Worm (Caenorhabditis elegans): ENCODE results near the gene C15B12.2.

Gene C15B12.2

DNA sequence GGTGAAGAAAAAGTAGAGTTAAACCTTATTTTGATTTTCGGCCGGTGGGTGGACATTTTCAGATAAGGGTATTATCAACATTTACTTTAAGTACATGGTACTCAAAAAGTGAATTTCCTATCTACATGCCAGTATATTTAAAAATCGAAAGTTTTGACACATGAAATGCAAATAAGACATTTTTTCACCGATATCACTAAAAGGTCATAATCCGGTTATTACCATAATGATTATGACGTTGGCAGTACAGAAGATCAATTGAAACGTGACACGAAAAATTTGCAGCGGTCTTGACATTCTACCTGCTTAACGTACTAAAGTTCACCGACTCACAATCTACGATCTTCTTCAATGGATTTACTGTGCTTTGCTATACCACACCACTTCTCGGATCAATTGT lies 5.2 kb upstream of the C15B12.2 start:
- TF ChIP-seq fos-1 (tag; optimal IDR thresholded peaks at IDR 0.05): no peak
- TF ChIP-seq R02D3.7 (tag; optimal IDR thresholded peaks at IDR 0.05): no peak
- peak; percentile 9 for TF ChIP-seq sma-9 (GFP tag; optimal IDR thresholded peaks at IDR 0.05)
- TF ChIP-seq sma-9 (tag; optimal IDR thresholded peaks at IDR 0.05): no peak
- TF ChIP-seq lin-39 (tag; optimal IDR thresholded peaks at IDR 0.05): no peak
- TF ChIP-seq aly-2 (tag; optimal IDR thresholded peaks at IDR 0.05): no peak
- no peak for TF ChIP-seq nhr-23 (tag; optimal IDR thresholded peaks at IDR 0.05)
- peak; percentile 17 for TF ChIP-seq gmeb-1 (tag; optimal IDR thresholded peaks at IDR 0.05)

DNA sequence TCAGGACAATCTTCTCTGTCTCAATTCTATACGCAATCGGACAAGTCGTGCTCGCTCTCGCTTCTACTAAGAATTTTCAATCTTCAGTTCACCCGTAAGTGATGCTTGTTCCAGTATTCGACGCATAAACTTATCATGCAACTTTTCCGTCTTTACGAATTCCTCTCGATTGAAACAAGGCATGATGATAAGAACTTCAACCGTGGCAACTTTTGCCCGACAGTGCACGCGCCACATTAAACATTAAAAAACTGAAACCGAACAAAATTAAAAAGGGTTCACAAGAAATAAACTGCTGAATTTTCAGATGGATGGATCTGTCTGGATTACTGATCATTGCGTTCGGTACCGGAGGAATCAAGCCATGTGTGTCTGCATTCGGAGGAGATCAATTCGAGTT lies 4.7 kb upstream of the C15B12.2 start:
- TF ChIP-seq nhr-237 (tag; optimal IDR thresholded peaks at IDR 0.05): no peak
- TF ChIP-seq fos-1 (tag; optimal IDR thresholded peaks at IDR 0.05): peak; percentile 29

DNA sequence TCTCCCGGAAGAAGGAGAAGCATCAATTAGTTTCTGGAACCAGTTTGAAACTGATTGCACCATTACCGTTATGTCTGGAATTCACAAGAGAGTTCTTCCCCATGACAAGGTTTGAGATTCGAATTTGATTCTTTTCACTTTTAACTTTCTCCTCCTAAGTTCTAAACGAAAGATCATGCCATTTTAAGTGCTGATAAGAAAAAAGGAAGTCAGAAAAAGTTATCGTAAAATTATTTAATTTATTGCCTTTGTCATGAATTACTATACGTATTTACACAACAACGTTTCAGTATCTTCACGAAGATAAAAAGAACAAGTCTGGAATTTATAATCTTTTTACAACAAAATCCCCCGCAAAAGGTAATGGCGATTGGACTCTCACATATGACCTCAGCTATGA lies 3.1 kb upstream of the C15B12.2 start:
- no peak for TF ChIP-seq sem-4 (tag; optimal IDR thresholded peaks at IDR 0.05)
- TF ChIP-seq nhr-6 (tag; optimal IDR thresholded peaks at IDR 0.05): no peak
- peak; percentile 5 for TF ChIP-seq crh-2 (tag; optimal IDR thresholded peaks at IDR 0.05)
- TF ChIP-seq elt-1 (tag; optimal IDR thresholded peaks at IDR 0.05): no peak
- TF ChIP-seq nhr-10 (tag; optimal IDR thresholded peaks at IDR 0.05): no peak
- no peak for TF ChIP-seq ceh-16 (tag; optimal IDR thresholded peaks at IDR 0.05)
- TF ChIP-seq fos-1 (tag; optimal IDR thresholded peaks at IDR 0.05): peak; percentile 44
- TF ChIP-seq aly-2 (tag; optimal IDR thresholded peaks at IDR 0.05): no peak
- no peak for TF ChIP-seq unc-55 (GFP tag; optimal IDR thresholded peaks at IDR 0.05)
- no peak for TF ChIP-seq lin-39 (tag; optimal IDR thresholded peaks at IDR 0.05)
- no peak for TF ChIP-seq lsy-2 (tag; optimal IDR thresholded peaks at IDR 0.05)
- TF ChIP-seq unc-39 (tag; optimal IDR thresholded peaks at IDR 0.05): no peak
- TF ChIP-seq elt-3 (tag; optimal IDR thresholded peaks at IDR 0.05): no peak
- TF ChIP-seq sma-9 (GFP tag; optimal IDR thresholded peaks at IDR 0.05): no peak
- TF ChIP-seq sma-9 (tag; optimal IDR thresholded peaks at IDR 0.05): no peak
- TF ChIP-seq gmeb-1 (tag; optimal IDR thresholded peaks at IDR 0.05): no peak
- no peak for TF ChIP-seq ztf-1 (GFP tag; conservative IDR thresholded peaks at IDR 0.05)
- TF ChIP-seq dmd-4 (tag; optimal IDR thresholded peaks at IDR 0.05): no peak

DNA sequence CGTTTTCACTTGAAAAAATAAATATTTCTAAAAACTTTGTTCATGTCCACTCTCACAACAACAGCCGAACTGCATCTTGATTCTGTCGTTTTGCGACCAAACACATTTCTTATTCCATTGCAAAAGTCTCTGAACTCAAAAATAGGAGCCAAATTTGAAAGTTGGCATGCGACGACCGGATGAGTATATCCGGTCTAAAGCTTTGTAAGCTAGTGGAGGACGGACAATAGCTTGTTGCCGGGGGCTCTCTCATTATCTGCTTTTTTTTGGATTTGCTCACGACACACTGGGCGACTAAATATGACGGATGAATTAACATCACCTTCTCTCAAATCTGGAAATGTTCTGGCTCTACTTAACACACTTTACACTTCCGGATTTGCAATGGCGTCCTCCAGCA lies 1.5 kb upstream of the C15B12.2 start, which contains the start of gene K04E7.1:
Gene K04E7.1, plus strand, starts transcription at position 301 of the 400 bp plus-strand sequence.
- TF ChIP-seq nhr-10 (tag; optimal IDR thresholded peaks at IDR 0.05) (no peak), mdl-1 (tag; optimal IDR thresholded peaks at IDR 0.05) (no peak), ztf-1 (GFP tag; conservative IDR thresholded peaks at IDR 0.05) (no peak), crh-2 (tag; optimal IDR thresholded peaks at IDR 0.05) (no peak), nhr-12 (tag; optimal IDR thresholded peaks at IDR 0.05) (no peak), unc-62 (GFP tag; optimal IDR thresholded peaks at IDR 0.05) (no peak), blmp-1 (tag; optimal IDR thresholded peaks at IDR 0.05; ENCODE audit: insufficient read depth) (no peak), lsy-2 (tag; optimal IDR thresholded peaks at IDR 0.05) (no peak), nhr-77 (tag; optimal IDR thresholded peaks at IDR 0.05) (no peak), ceh-82 (tag; optimal IDR thresholded peaks at IDR 0.05) (no peak), nhr-11 (tag; optimal IDR thresholded peaks at IDR 0.05) (no peak), lin-11 (tag; optimal IDR thresholded peaks at IDR 0.05) (no peak), unc-39 (tag; optimal IDR thresholded peaks at IDR 0.05) (no peak), C34F6.9 (tag; optimal IDR thresholded peaks at IDR 0.05) (no peak)

DNA sequence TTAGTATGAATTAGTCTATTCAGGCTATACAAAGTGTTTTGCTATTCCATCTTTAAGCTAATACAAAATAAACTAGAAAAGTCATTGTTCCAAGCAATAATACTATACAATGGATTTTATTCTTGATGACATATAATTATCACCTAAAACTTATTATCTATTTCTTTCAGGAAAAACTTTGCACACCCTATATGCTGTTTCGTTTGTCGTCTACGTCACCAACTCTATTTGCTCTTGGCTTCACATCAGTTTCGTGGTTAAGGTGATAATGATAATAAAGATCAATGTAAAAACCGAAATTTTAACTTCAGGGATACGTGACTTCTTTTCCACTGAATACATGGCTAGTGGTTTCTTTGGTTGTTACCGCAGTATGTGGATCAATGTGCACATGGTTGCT lies 733 bp upstream of the C15B12.2 start:
- TF ChIP-seq mab-5 (tag; optimal IDR thresholded peaks at IDR 0.05) (no peak), unc-62 (GFP tag; optimal IDR thresholded peaks at IDR 0.05) (no peak), blmp-1 (tag; optimal IDR thresholded peaks at IDR 0.05; ENCODE audit: insufficient read depth) (no peak), C34F6.9 (tag; optimal IDR thresholded peaks at IDR 0.05) (no peak), egl-27 (tag; optimal IDR thresholded peaks at IDR 0.05) (no peak), gmeb-1 (tag; optimal IDR thresholded peaks at IDR 0.05) (no peak), crh-2 (tag; optimal IDR thresholded peaks at IDR 0.05) (no peak), lin-11 (tag; optimal IDR thresholded peaks at IDR 0.05) (no peak), nhr-11 (tag; optimal IDR thresholded peaks at IDR 0.05) (no peak), sma-9 (GFP tag; optimal IDR thresholded peaks at IDR 0.05) (peak; percentile 34), sma-9 (tag; optimal IDR thresholded peaks at IDR 0.05) (no peak), F13H6.1 (tag; optimal IDR thresholded peaks at IDR 0.05) (no peak), fos-1 (tag; optimal IDR thresholded peaks at IDR 0.05) (peak; percentile 55), nhr-6 (tag; optimal IDR thresholded peaks at IDR 0.05) (no peak), ZK546.5 (tag; optimal IDR thresholded peaks at IDR 0.05) (no peak)

Data from whole organism, L2 larva.